Fruit fly (Drosophila melanogaster): ENCODE results near the gene CG6800.

DNA sequence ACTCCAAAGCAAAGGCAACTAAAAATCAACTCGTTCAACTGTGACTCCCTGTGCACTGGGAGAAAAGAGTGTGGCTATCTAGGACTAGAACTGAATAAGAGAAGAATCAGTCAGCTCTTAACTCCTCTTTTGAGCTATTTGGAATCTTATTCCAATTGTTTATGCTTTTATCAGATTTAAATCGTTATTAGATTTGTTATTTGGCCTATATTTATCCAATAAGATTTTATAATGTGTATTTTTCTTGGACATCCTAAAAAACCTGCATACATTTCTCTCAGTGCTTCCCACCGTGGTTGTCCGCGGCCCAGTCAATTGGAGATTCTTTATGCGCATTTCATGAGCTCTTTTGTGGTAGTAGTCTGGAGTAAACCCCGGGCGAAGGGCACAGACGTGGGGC, 5.5 kb downstream of the CG6800 start:
- TF ChIP-seq Rel (GFP tag; optimal IDR thresholded peaks at IDR 0.05) (peak; percentile 71), Rel (tag; optimal IDR thresholded peaks at IDR 0.05) (no peak), HLH106 (tag; optimal IDR thresholded peaks at IDR 0.05) (peak; percentile 89), rgr (GFP tag; optimal IDR thresholded peaks at IDR 0.05) (peak; percentile 90), Hr78 (GFP tag; optimal IDR thresholded peaks at IDR 0.05) (no peak), dsf (GFP tag; optimal IDR thresholded peaks at IDR 0.05; ENCODE audit: borderline replicate concordance) (peak; percentile 14), Myc (optimal IDR thresholded peaks at IDR 0.05) (no peak), pan (optimal IDR thresholded peaks at IDR 0.05) (no peak), dl (GFP tag; optimal IDR thresholded peaks at IDR 0.05; ENCODE audit: insufficient read depth in 1 of 2, partially characterized antibody in 2 of 2) (no peak), usp (GFP tag; optimal IDR thresholded peaks at IDR 0.05) (no peak), CG9705 (GFP tag; optimal IDR thresholded peaks at IDR 0.05) (peak; percentile 50), Hnf4 (GFP tag; optimal IDR thresholded peaks at IDR 0.05) (peak; percentile 88)

Measured in whole organism, wandering third instar larva.